Worm (Caenorhabditis elegans) whole organism, L2 larva: ENCODE data around the gene dmd-5.

Experiments used
- C34F6.9 ChIP-seq: fragments of 150-350 bp; optimal IDR thresholded peaks from 2 replicates; lab custom pipeline; 2014; ENCODE audit warnings: missing biosample characterization, missing genetic modification characterization
- F13H6.1 ChIP-seq: sonication (generic microtip); optimal IDR thresholded peaks from 2 replicates; lab custom pipeline; 2016; ENCODE audit warnings: missing genetic modification characterization, missing compliant biosample characterization
- Y55F3AM.14 ChIP-seq: fragments of 200-800 bp; sonication (Bioruptor generic); optimal IDR thresholded peaks from 2 replicates; lab custom pipeline; 2018; ENCODE audit warnings: mild to moderate bottlenecking, missing genetic modification characterization, missing compliant biosample characterization
- ZK546.5 ChIP-seq: sonication (generic microtip); optimal IDR thresholded peaks from 2 replicates; lab custom pipeline; 2017; ENCODE audit warnings: missing biosample characterization, missing genetic modification characterization
- ama-1 ChIP-seq: fragments of 150-350 bp; optimal IDR thresholded peaks from 2 replicates; lab custom pipeline; 2018; ENCODE audit warnings: inconsistent platforms
- blmp-1 ChIP-seq: sonication (generic microtip); optimal IDR thresholded peaks from 2 replicates; lab custom pipeline; 2017; ENCODE audit warnings: missing genetic modification characterization, mild to moderate bottlenecking, missing compliant biosample characterization, antibody characterized with exemption, moderate library complexity; ENCODE audit not compliant: insufficient read depth
- ceh-16 ChIP-seq: fragments of 150-350 bp; optimal IDR thresholded peaks from 2 replicates; lab custom pipeline; 2014; ENCODE audit warnings: missing biosample characterization, missing genetic modification characterization
- ceh-82 ChIP-seq: fragments of 150-350 bp; optimal IDR thresholded peaks from 2 replicates; lab custom pipeline; 2014; ENCODE audit warnings: missing biosample characterization, missing genetic modification characterization
- crh-2 ChIP-seq: sonication (generic microtip); optimal IDR thresholded peaks from 2 replicates; lab custom pipeline; 2017; ENCODE audit warnings: missing biosample characterization, missing genetic modification characterization
- dmd-4 ChIP-seq: sonication (generic microtip); optimal IDR thresholded peaks from 2 replicates; lab custom pipeline; 2017; ENCODE audit warnings: missing biosample characterization, missing genetic modification characterization
- egl-27 ChIP-seq: sonication (generic microtip); optimal IDR thresholded peaks from 3 replicates; lab custom pipeline; 2017; ENCODE audit warnings: missing biosample characterization, missing genetic modification reagents, missing genetic modification characterization
- elt-1 ChIP-seq: fragments of 150-350 bp; optimal IDR thresholded peaks from 2 replicates; lab custom pipeline; 2014; ENCODE audit warnings: missing biosample characterization, missing genetic modification characterization
- fos-1 ChIP-seq: fragments of 150-350 bp; optimal IDR thresholded peaks from 2 replicates; lab custom pipeline; 2014; ENCODE audit warnings: missing biosample characterization, missing genetic modification characterization
- gmeb-1 ChIP-seq: fragments of 150-350 bp; optimal IDR thresholded peaks from 2 replicates; lab custom pipeline; 2014; ENCODE audit warnings: missing biosample characterization, missing genetic modification characterization
- lin-11 ChIP-seq: fragments of 150-350 bp; sonication (generic microtip); optimal IDR thresholded peaks from 2 replicates; lab custom pipeline; 2014; ENCODE audit warnings: missing biosample characterization, missing genetic modification characterization, inconsistent platforms, mixed read lengths
- lin-13 ChIP-seq: fragments of 150-350 bp; optimal IDR thresholded peaks from 2 replicates; lab custom pipeline; 2014; ENCODE audit warnings: missing biosample characterization, missing genetic modification reagents, missing genetic modification characterization
- lin-39 ChIP-seq: fragments of 150-350 bp; optimal IDR thresholded peaks from 2 replicates; lab custom pipeline; 2014; ENCODE audit warnings: missing biosample characterization, missing genetic modification reagents, missing genetic modification characterization
- lsy-2 ChIP-seq, 2 experiments: fragments of 150-350 bp in 1 of 2; sonication (generic microtip) in 1 of 2; optimal IDR thresholded peaks; 2 replicates each; lab custom pipeline; 2014 to 2017; ENCODE audit warnings: missing biosample characterization in 2 of 2, missing genetic modification characterization in 2 of 2
- mab-5 ChIP-seq: fragments of 150-350 bp; optimal IDR thresholded peaks from 2 replicates; lab custom pipeline; 2014; ENCODE audit warnings: missing biosample characterization, missing genetic modification characterization
- mbf-1 ChIP-seq: sonication (generic microtip); optimal IDR thresholded peaks from 2 replicates; lab custom pipeline; 2017; ENCODE audit warnings: missing biosample characterization, missing genetic modification characterization
- mdl-1 ChIP-seq, 2 experiments: fragments of 150-350 bp in 1 of 2; sonication (generic microtip) in 1 of 2; optimal IDR thresholded peaks; 2 replicates each; lab custom pipeline; 2017; ENCODE audit warnings: missing biosample characterization in 2 of 2, missing genetic modification characterization in 2 of 2
- nhr-11 ChIP-seq: fragments of 150-350 bp; optimal IDR thresholded peaks from 2 replicates; lab custom pipeline; 2014; ENCODE audit warnings: missing biosample characterization, missing genetic modification characterization
- nhr-12 ChIP-seq: fragments of 150-350 bp; optimal IDR thresholded peaks from 2 replicates; lab custom pipeline; 2014; ENCODE audit warnings: missing biosample characterization, missing genetic modification characterization
- nhr-129 ChIP-seq: fragments of 150-350 bp; optimal IDR thresholded peaks from 2 replicates; lab custom pipeline; 2014; ENCODE audit warnings: missing biosample characterization, missing genetic modification characterization
- nhr-21 ChIP-seq: fragments of 150-350 bp; optimal IDR thresholded peaks from 2 replicates; lab custom pipeline; 2014; ENCODE audit warnings: missing biosample characterization, missing genetic modification characterization
- nhr-23 ChIP-seq: fragments of 150-350 bp; optimal IDR thresholded peaks from 2 replicates; lab custom pipeline; 2014; ENCODE audit warnings: missing biosample characterization, missing genetic modification reagents, missing genetic modification characterization
- nhr-237 ChIP-seq: fragments of 150-350 bp; optimal IDR thresholded peaks from 2 replicates; lab custom pipeline; 2014; ENCODE audit warnings: missing biosample characterization, missing genetic modification characterization
- nhr-25 ChIP-seq: fragments of 150-350 bp; sonication (generic microtip); optimal IDR thresholded peaks from 3 replicates; lab custom pipeline; 2014; ENCODE audit warnings: missing biosample characterization, missing genetic modification characterization
- nhr-6 ChIP-seq: fragments of 150-350 bp; optimal IDR thresholded peaks from 2 replicates; lab custom pipeline; 2014; ENCODE audit warnings: missing biosample characterization, missing genetic modification characterization
- peb-1 ChIP-seq: fragments of 150-350 bp; optimal IDR thresholded peaks from 2 replicates; lab custom pipeline; 2014; ENCODE audit warnings: missing biosample characterization, missing genetic modification characterization
- sem-4 ChIP-seq: fragments of 150-350 bp; optimal IDR thresholded peaks from 2 replicates; lab custom pipeline; 2014; ENCODE audit warnings: missing biosample characterization, missing genetic modification reagents, missing genetic modification characterization
- sma-9 ChIP-seq, 2 experiments: fragments of 150-350 bp in 1 of 2; sonication (generic microtip) in 1 of 2; optimal IDR thresholded peaks; 2 replicates each; lab custom pipeline; 2014 to 2016; ENCODE audit warnings: missing genetic modification characterization in 2 of 2, mild to moderate bottlenecking in 1 of 2, missing biosample characterization in 1 of 2, missing compliant biosample characterization in 1 of 2, missing genetic modification reagents in 1 of 2, moderate library complexity in 1 of 2
- unc-39 ChIP-seq: fragments of 150-350 bp; optimal IDR thresholded peaks from 2 replicates; lab custom pipeline; 2014; ENCODE audit warnings: missing biosample characterization, missing genetic modification characterization
- unc-55 ChIP-seq: fragments of 150-350 bp; sonication (generic microtip); optimal IDR thresholded peaks from 3 replicates; lab custom pipeline; 2014; ENCODE audit warnings: missing biosample characterization, missing genetic modification reagents, missing genetic modification characterization
- zag-1 ChIP-seq: fragments of 150-350 bp; optimal IDR thresholded peaks from 2 replicates; lab custom pipeline; 2014; ENCODE audit warnings: missing biosample characterization, missing genetic modification characterization
- ztf-1 ChIP-seq: fragments of 200-800 bp; sonication (Bioruptor generic); conservative IDR thresholded peaks from 2 replicates; pipeline ENCODE4 v1.3.6; 2022; ENCODE audit warnings: missing genetic modification characterization, missing compliant biosample characterization
- ztf-4 ChIP-seq: fragments of 150-350 bp; optimal IDR thresholded peaks from 2 replicates; lab custom pipeline; 2014; ENCODE audit warnings: missing biosample characterization, missing genetic modification characterization

The dmd-5 gene

DNA sequence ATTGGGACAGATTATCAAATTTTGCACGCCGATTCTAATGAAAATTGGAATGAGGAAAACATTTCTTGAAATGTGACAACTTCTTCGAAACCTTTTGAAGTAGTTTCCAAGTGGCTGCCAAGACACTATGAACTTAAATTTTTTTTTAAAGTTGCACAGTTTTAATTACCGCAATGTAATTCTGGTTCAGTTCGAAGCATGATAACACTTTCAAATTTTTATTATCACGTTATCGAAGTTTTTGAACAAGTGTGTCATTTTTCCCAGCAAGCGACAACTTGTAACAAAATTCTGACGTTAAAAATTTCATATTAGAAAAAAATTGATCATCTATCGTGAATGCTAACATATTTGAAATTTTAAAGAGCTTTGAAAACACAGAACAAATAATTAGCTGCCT lies 31.3 kb downstream of the dmd-5 start:
- TF ChIP-seq fos-1 (tag; lab: Kevin White, UChicago) (peak; percentile 46), lin-13 (no peak), blmp-1 (tag; lab: Kevin White, UChicago) (no peak)
- TF ChIP-seq, all 48 proteins: peak for 1

DNA sequence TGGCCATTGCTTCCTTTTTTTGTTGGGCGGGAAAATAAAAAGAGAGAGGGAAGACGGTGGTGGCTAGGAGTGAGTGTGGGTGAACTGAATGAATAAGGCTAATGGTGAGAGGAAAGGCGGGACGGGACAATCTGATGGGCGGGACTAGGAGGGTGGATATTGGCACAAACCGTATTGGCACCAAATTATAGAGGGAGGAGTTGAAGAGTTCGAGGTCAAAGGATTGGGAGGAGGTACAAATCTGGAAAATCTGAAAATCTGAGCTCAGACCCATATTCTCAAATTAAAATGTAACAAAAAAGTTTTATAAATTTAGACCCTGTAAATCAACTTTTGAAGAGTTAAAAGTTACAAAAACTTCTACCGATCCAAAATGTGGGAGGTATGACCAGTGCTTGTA lies 35.2 kb downstream of the dmd-5 start, which contains the start of gene hlh-14:
Gene hlh-14 (minus strand): TSS at position 101 of the 400 bp plus-strand sequence.
- TF ChIP-seq ceh-82 (tag; lab: Kevin White, UChicago), result no peak
- no peak for TF ChIP-seq sma-9 (GFP tag; optimal IDR thresholded peaks at IDR 0.05; lab: Kevin White, UChicago)
- no peak for TF ChIP-seq sma-9 (tag; optimal IDR thresholded peaks at IDR 0.05; lab: Kevin White, UChicago)
- no peak for TF ChIP-seq ZK546.5 (tag; lab: Kevin White, UChicago)
- no peak for TF ChIP-seq nhr-11 (tag; lab: Kevin White, UChicago)
- TF ChIP-seq mbf-1 (tag; lab: Kevin White, UChicago), result no peak
- no peak for TF ChIP-seq lsy-2 (tag; optimal IDR thresholded peaks at IDR 0.05; lab: Kevin White, UChicago)
- TF ChIP-seq gmeb-1 (tag; lab: Kevin White, UChicago), result no peak
- no peak for TF ChIP-seq unc-39 (tag; lab: Kevin White, UChicago)
- no peak for TF ChIP-seq C34F6.9 (tag; lab: Kevin White, UChicago)
- no peak for TF ChIP-seq nhr-6
- no peak for TF ChIP-seq nhr-25 (tag; lab: Kevin White, UChicago)
- no peak for TF ChIP-seq ama-1 (lab: Kevin White, UChicago)
- TF ChIP-seq nhr-23 (tag; lab: Kevin White, UChicago), result no peak
- TF ChIP-seq F13H6.1, result no peak
- TF ChIP-seq Y55F3AM.14, result no peak
- no peak for TF ChIP-seq nhr-129 (tag; lab: Kevin White, UChicago)
- no peak for TF ChIP-seq ztf-4
- TF ChIP-seq lin-39 (tag; lab: Kevin White, UChicago), result no peak
- TF ChIP-seq nhr-12 (tag; lab: Kevin White, UChicago), result no peak

DNA sequence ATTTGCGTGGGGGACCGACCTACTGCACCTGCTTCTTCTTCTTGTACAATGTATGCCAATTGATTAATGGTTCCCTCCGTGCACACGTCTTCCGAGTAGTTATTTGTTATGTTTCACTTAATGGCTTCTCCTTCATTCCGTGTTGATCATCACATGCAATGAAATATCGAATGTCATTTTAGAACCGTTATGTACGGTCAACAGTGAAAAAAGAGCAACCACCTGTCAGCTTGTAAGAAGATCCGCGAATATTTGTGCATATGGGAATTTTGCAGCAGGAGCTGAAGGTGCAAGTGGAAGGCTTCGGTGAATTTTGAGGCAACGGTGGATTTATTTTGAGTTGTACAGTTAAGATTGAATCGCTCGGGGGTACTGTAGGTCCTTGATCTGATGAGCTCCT lies 37.4 kb downstream of the dmd-5 start:
- TF ChIP-seq zag-1 (tag; lab: Kevin White, UChicago) (no peak), nhr-129 (tag; lab: Kevin White, UChicago) (no peak), lin-11 (tag; lab: Kevin White, UChicago) (no peak), unc-55 (GFP tag; lab: Kevin White, UChicago) (no peak), ZK546.5 (tag; lab: Kevin White, UChicago) (no peak), ztf-4 (no peak)

DNA sequence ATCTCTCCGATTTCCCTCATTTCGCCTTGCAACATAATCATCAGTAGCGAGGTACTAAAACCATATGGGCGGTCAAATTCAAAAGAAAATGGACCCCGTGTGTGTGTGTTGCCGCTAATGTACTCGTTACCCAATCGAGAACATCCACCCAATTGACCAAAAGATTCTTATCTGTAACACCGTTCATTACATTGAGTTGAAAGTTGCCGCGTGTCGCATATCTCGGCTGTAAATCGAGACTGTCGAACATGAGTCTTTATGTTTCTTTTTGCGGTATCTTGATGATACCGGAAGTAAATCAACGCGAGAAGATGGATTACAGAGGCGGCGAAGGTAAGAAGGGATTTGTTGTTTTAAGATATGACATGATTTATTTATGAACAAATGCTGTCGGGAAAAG lies 38.3 kb downstream of the dmd-5 start:
- TF ChIP-seq lin-11 (tag; lab: Kevin White, UChicago) (no peak), ceh-16 (tag; lab: Kevin White, UChicago) (peak; percentile 94), elt-1 (tag; lab: Kevin White, UChicago) (peak; percentile 20), sem-4 (tag; lab: Kevin White, UChicago) (no peak)

DNA sequence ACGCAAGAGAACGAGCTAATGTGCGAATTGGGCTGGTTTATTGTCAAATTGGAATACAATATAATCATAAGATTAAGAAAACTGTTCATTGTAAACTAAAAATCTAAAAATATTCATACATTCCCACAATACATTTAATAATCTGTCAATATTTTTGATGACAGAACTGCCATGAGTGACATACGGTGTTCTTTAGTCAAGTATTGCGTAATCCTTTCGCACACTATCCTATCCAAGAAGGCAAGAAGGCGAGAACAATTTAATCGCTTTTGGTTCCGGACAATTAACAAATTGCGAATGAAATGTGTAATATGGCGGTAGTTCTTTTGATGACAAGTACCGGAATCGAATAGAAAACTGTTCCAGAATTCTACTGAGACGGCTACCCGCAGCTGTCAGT lies 39.1 kb downstream of the dmd-5 start:
- TF ChIP-seq nhr-237, result no peak
- no peak for TF ChIP-seq nhr-23 (tag; lab: Kevin White, UChicago)
- TF ChIP-seq mab-5, result no peak

DNA sequence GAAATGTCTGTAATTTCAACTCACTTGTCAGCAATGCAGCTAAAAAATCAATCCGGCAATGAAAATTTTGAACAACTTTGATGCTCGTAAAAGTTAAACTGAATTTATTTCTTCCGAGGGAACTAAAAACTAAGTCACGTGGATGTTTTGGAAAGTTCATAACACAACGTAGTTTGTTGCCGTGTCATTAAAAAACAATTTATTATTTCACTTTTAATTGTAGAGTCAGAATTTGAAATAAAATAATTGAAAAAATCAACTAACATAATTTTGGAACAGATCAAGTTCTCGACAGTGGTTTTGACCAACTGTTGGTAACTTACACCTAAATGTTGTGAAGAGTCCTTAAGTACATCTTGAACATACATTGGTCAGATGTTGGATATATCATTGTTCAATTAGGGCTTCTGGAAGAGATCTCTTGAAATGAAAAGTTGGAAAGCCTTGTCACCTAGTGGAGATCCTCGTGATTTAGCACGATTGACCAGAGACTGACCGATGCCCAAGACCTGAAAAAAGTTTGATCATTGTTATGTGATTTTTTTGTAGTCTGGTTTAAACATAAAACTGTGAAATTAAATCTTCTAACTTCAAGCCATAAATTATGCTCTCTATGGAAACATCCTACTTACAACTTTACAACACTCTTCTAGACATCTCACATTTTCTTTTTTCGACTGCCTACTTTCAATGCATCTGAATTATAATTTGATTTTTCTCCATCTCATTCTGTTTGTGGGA lies 43.5 kb downstream of the dmd-5 start, which contains the start of the genes C18A3.7 and C18A3.11:
Gene C18A3.7 (minus strand): TSS at position 101 of the 741 bp plus-strand sequence.
Gene C18A3.11 (plus strand): TSS at position 691 of the 741 bp plus-strand sequence.
- TF ChIP-seq nhr-21 (no peak), fos-1 (tag; lab: Kevin White, UChicago) (no peak), gmeb-1 (tag; lab: Kevin White, UChicago) (no peak), ztf-1 (GFP tag; lab: Robert Waterston, UW) (no peak), F13H6.1 (no peak), egl-27 (tag; lab: Kevin White, UChicago) (no peak), C34F6.9 (tag; lab: Kevin White, UChicago) (no peak), peb-1 (tag; lab: Kevin White, UChicago) (no peak), mdl-1 (tag; optimal IDR thresholded peaks at IDR 0.05; lab: Kevin White, UChicago) (no peak), dmd-4 (tag; lab: Kevin White, UChicago) (no peak), crh-2 (tag; lab: Kevin White, UChicago) (no peak), unc-55 (GFP tag; lab: Kevin White, UChicago) (no peak), nhr-11 (tag; lab: Kevin White, UChicago) (no peak), lin-13 (no peak), nhr-237 (no peak)
